Fruit fly (Drosophila melanogaster): ENCODE measurements around the gene IFT46.

The IFT46 gene

DNA sequence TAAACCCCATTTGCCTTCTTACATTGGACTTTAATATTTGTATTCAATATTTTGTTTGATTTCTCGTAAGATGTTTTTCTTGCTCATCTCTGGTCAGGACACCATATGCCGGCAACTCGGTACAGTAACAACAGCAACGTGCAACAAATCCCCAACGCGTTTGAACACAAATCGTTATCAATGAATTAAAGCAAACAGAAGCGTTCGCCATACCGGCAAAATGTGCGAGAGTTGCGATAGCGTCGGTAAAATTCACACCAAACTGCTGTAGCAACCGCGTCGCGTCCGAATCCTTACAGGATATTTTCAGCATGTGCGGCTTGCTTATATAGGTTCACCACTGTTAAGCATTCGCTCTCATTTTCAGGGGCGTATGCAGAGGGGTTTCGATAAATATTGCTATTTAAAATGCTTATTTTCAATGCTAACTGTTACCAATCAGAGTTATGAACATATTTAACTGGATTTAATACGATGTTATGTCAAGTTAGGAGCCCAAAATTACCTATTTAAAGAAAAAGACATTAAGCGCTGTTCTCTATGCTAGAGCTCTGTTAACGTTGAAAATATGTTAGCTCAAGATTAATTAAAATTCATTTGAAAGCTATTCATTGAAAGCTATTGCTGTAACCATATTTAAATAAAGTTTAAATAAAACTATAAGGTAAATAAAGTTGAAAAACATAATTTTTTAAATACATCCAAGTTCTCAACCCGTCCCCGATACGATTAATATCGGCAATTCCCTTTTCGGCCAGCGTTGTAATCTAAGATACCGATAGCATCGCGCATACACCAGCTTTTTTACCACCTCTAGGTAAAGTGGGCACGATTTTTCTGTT lies 25.6 kb downstream of the IFT46 start, which contains the start of the genes Pde11 and CG15160 (continued):
- TF ChIP-seq CG4328 (GFP tag; optimal IDR thresholded peaks at IDR 0.05) (no peak), CG30403 (GFP tag; optimal IDR thresholded peaks at IDR 0.05) (peak; percentile 40), CG31441 (GFP tag; IDR thresholded peaks at IDR 0.05) (no peak), CG6175 (GFP tag; IDR thresholded peaks at IDR 0.05) (no peak), ken (GFP tag; IDR thresholded peaks at IDR 0.05) (peak; percentile 30; the same call in 1 of the 3 replicates), CG9817 (tag; optimal IDR thresholded peaks at IDR 0.05) (no peak), Sry-δ (GFP tag; optimal IDR thresholded peaks at IDR 0.05) (peak; percentile 98), yki (optimal IDR thresholded peaks at IDR 0.05) (no peak), eve (GFP tag; optimal IDR thresholded peaks at IDR 0.05) (no peak), YL-1 (GFP tag; optimal IDR thresholded peaks at IDR 0.05) (peak; percentile 36), wdn (GFP tag; IDR thresholded peaks at IDR 0.05) (no peak), toy (GFP tag; IDR thresholded peaks at IDR 0.05) (no peak), CG10543 (GFP tag; optimal IDR thresholded peaks at IDR 0.05) (peak; percentile 19), CG14710 (tag; optimal IDR thresholded peaks at IDR 0.05) (peak; percentile 74), wor (GFP tag; IDR thresholded peaks at IDR 0.05) (no peak), Optix (GFP tag; IDR thresholded peaks at IDR 0.05) (no peak), Fer2 (tag; optimal IDR thresholded peaks at IDR 0.05) (no peak), CG7556 (GFP tag; optimal IDR thresholded peaks at IDR 0.05) (no peak), row (GFP tag; IDR thresholded peaks at IDR 0.05) (peak; percentile 79), lbe (GFP tag; optimal IDR thresholded peaks at IDR 0.05) (peak; percentile 60), ap (GFP tag; IDR thresholded peaks at IDR 0.05) (no peak), CHES-1-like (GFP tag; optimal IDR thresholded peaks at IDR 0.05) (peak; percentile 18), CG2678 (tag; optimal IDR thresholded peaks at IDR 0.05) (no peak), tap (tag; optimal IDR thresholded peaks at IDR 0.05) (no peak), gcm (GFP tag; optimal IDR thresholded peaks at IDR 0.05) (no peak), Nf-YA (GFP tag; IDR thresholded peaks at IDR 0.05) (no peak), kay (GFP tag; optimal IDR thresholded peaks at IDR 0.05) (no peak), NfI (GFP tag; optimal IDR thresholded peaks at IDR 0.05) (no peak), hbn (GFP tag; IDR thresholded peaks at IDR 0.05; ENCODE audit: partially characterized antibody) (peak; percentile 92), CG6765 (GFP tag; optimal IDR thresholded peaks at IDR 0.05) (no peak), p53 (GFP tag; optimal IDR thresholded peaks at IDR 0.05) (no peak), CG8290 (GFP tag; optimal IDR thresholded peaks at IDR 0.05) (peak; percentile 56), CG8290 (tag; optimal IDR thresholded peaks at IDR 0.05) (peak in 1 of 2 experiments; percentile 8), sna (GFP tag; IDR thresholded peaks at IDR 0.05; ENCODE audit: partially characterized antibody) (peak; percentile 98), Rx (GFP tag; IDR thresholded peaks at IDR 0.05) (no peak), CG18011 (GFP tag; optimal IDR thresholded peaks at IDR 0.05) (no peak), prd (optimal IDR thresholded peaks at IDR 0.05) (no peak), prd (GFP tag; IDR thresholded peaks at IDR 0.05) (peak; percentile 36; the same call in 1 of the 3 replicates), Usf (GFP tag; optimal IDR thresholded peaks at IDR 0.05) (no peak), ham (GFP tag; IDR thresholded peaks at IDR 0.05) (no peak), Camta (GFP tag; optimal IDR thresholded peaks at IDR 0.05) (peak; percentile 20), CG8944 (GFP tag; optimal IDR thresholded peaks at IDR 0.05) (no peak), seq (GFP tag; IDR thresholded peaks at IDR 0.05) (0 out of 2 replicates have a peak, but pooled peaks have one; percentile 25)
